Fruit fly (Drosophila melanogaster) S2 (cell line): ENCODE data around the gene Wdr24.

Experiments
- CG8478 ChIP-seq: fragments of >200 bp; optimal IDR thresholded peaks from 2 replicates; lab custom pipeline; 2018
- CTCF ChIP-seq, 2 experiments: fragments of >200 bp; optimal IDR thresholded peaks; 2 replicates each; lab custom pipeline; 2018

Gene Wdr24

DNA sequence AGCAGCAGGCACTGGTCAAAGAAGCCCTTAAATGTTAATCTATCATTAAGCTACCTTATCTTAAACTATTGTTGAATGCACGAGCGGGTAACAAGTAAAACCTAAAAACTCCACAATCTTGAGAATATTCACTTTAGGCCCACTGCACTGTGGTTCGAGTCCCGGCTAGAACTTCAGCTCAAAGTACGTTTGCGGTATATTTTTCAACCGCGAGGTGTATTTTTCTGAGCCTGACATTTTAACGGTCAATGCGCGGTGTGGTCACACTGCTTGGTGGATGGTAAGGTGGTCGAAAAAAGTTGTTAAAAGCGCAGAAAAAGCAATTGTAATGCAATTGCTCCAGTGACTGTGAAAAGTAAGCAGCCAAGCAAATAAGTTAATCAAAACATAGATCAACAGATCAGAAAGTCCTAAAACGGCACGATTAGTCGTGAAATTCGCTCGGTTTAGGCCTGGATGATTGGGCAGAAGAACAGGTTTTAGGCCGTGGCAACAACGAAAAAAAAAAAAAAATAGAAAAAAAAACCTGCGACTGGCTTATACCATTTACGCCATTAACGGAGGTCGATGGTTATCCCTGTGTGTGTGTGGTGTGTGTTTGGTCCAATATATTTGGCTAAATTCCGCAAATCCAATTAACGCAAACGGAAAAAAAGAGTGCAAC, 19.2 kb downstream of the Wdr24 start, which contains the start of gene Kul:
TSS of gene Kul (plus strand) at position 254 of the 664 bp plus-strand sequence.
- TF ChIP-seq CG8478 (lab: Kevin White, UChicago) (no peak), CTCF (optimal IDR thresholded peaks at IDR 0.05; lab: Kevin White, UChicago) (peak; percentile 52)

DNA sequence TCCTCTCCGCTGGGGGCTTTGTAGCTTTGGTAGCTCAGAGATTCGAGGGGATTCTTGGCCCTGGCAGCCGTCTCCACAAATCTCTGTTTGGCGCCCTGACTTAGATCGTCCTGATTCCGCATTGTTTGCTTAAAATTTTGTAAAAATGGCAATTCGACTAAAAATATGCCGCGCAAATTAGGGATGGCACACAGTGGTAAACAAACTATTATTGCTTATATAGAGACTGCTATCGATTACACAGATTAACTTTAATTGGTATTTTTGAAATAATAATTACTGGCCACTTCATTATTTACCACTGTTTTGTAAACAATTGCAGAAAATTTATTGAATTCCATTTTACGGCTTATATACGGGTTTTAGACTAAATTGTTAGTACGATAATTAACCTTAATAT, 20.1 kb downstream of the Wdr24 start, which contains the start of the genes Naa40 and CG18731:
TSS of gene Naa40 (minus strand) at position 206 of the 400 bp plus-strand sequence.
TSS of gene CG18731 (plus strand) at position 283 of the 400 bp plus-strand sequence.
- TF ChIP-seq CTCF (optimal IDR thresholded peaks at IDR 0.05; lab: Kevin White, UChicago), result no peak
- TF ChIP-seq CG8478 (lab: Kevin White, UChicago), result no peak

DNA sequence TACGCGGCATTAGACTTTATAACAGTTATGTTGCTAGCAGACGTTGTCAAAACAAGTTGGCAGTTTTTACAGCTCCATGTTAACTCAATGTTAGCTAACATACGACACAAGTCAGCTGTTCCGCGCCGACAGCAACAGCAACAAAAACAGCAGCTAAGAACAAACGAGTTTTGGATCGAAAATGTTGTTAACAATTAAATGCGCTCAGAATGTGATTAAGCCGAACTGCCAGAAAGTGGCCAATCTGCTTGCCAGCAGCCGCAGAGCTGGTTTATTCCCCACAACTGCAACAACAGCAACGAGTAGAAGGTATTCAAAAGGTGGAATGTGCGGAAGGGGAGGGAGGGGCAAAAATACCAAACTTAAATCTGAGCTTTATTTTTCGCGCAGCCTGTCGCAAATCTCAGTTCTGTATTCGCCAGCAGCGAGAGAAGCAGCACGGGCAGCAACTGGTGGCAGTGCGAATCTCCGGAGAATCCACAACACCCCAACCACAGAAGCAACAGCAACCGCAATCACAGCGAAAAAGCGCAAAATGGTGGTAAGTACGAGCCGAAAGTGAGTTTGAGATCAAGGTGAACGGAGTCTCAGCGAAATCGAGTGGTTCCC, 21.7 kb downstream of the Wdr24 start, which contains the start of gene Pcd:
TSS of gene Pcd (plus strand) at position 116 of the 609 bp plus-strand sequence.
- no peak for TF ChIP-seq CG8478 (lab: Kevin White, UChicago)
- no peak for TF ChIP-seq CTCF (optimal IDR thresholded peaks at IDR 0.05; lab: Kevin White, UChicago)

DNA sequence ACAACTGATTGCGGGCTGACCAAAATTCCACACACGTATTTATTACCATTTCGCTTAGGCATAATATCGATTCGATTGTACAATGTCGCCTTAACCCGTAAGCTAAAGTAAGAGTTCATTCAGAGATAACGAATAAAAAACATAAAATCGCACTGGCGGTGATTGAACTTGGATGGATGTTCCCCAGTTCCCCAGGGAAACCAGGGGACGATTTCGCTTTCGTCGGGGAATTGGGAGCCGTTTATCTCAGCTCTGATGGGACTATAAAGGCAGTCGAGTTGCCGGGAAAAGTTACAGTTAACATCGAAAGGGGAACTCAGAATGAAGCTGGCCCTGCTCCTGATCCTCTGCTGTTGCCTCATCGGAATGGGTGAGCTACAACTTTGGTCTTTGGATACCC, 22.7 kb downstream of the Wdr24 start, which contains the start of gene CG34296:
TSS of gene CG34296 (plus strand) at position 301 of the 400 bp plus-strand sequence.
- TF ChIP-seq CG8478 (lab: Kevin White, UChicago), result no peak
- TF ChIP-seq CTCF (optimal IDR thresholded peaks at IDR 0.05; lab: Kevin White, UChicago), result no peak

DNA sequence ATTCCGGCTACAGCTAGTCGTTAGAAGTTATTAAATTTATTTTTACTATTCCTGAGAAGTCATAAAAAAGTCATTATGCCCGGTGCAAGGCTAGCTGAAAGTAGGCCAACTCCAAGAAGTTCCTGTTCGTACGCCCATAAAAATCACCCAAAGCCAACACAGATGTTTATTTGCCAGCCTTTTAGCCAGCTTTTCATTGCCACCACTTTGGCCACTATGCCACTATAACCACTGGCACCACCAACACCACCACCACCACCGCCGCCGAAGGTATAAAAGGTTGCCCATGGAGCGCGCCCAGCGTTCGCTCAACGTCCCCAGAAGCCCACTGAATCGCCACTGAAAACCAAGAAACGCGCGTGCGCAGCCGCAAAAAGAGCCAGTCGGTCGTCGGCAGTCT, 26.5 kb downstream of the Wdr24 start, which contains the start of gene CG15506:
TSS of gene CG15506 (plus strand) at position 301 of the 400 bp plus-strand sequence.
- TF ChIP-seq CG8478 (lab: Kevin White, UChicago), result no peak

DNA sequence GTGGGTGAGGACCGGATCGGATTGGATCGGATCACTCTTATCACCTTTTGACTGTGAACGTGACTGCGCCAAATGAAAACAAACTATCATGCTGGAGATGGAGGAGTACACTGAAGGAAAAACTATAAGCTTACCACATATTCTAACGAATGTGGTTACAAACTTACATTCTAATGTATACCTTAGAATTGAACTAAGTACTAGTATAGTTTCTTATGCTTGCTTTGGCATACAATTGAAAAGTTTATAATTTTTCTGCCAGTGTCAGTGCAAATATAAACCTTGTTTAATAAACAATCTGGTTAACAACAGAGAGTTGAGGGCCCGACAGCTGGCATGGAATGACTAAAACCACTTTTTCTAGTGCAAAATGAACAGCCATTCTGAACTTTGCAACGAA, 27.4 kb downstream of the Wdr24 start:
- TF ChIP-seq CG8478 (lab: Kevin White, UChicago) (no peak), CTCF (optimal IDR thresholded peaks at IDR 0.05; lab: Kevin White, UChicago) (no peak)

DNA sequence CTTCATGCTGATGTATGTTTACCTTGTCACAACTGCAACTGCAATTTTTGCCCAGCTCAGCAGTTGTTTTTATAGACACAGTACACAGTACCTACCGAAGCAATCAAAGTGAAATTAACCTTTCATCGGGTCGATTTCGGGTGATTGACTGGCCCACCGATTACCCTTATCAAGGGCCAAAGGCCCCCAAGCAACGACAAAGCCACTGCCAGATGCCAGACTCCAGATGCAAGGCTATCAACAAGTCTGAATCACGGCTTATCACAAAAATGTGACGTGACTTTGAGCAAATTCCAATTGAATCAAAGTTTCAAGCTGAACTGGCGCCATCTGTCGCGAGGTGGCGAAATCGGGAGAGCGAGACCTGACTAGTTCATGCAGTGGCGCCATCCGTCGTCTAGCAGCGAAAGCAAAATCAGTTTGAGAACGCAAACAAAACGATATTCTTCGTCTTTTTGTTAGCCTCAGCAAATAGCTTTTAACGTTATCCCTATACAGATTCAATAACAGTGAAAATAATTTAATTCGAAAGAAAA, 28.0 kb downstream of the Wdr24 start, which contains the start of gene Obp99b:
TSS of gene Obp99b (minus strand) at position 115 of the 536 bp plus-strand sequence.
- TF ChIP-seq CG8478 (lab: Kevin White, UChicago), result no peak
- peak; percentile 96 to 98 for TF ChIP-seq CTCF (optimal IDR thresholded peaks at IDR 0.05; lab: Kevin White, UChicago)

DNA sequence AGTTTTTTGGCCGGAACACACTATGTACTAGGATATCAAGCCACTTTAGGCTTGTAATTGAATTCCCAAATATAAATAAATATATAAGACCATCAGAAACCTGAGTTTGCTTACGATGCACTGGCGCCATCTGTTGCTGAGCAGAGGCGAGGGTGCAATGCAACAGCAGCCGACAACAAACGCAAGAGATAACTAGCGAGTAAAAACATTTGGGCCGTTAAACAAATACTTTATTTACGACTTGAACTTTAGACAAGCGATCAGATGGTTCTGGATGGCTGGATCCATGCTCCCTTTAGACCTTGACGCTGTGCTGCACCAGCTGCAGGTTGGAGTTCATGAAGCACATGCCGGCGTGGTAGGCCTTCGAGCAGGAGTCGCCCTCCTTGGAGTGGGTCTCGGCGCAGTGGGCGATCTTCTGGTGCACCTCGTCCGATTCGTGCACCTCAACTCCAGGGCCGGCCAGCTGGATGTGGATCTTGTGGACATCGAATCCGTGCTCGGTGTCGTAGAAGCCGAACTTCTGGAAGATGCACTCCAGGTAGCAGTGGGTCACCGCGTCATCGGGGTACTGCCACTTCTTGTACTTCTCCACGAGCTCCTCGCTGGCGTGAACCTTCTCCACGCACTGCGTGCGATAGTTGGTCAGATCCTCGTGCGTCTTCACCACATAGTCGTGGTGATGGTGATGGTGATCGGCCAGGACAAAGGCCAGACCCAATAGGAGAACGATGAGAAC, 28.7 kb downstream of the Wdr24 start:
- TF ChIP-seq CG8478 (lab: Kevin White, UChicago), result no peak
- TF ChIP-seq CTCF (optimal IDR thresholded peaks at IDR 0.05; lab: Kevin White, UChicago), result peak; percentile 84 to 88

DNA sequence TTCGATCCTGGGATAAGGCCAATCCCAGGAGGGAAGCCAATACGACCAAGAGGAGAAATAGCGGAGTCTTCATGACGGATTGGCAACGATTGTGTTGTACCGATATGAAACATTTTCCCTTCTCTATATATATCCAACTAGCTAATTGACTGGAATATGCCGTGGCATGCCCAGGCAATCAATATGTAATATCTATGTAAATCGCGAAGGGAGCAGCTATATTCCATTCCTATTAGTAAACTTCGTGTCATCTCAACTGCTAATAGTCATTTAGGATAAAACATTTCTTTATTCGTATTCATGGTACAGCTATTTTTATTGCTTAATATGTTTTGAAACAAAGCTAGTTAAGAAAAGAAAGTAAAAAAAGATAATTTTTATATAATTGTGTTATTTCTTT, 29.6 kb downstream of the Wdr24 start, which contains the start of gene Dup99B:
TSS of gene Dup99B (minus strand) at position 101 of the 400 bp plus-strand sequence.
- TF ChIP-seq CTCF (optimal IDR thresholded peaks at IDR 0.05; lab: Kevin White, UChicago) (no peak), CG8478 (lab: Kevin White, UChicago) (no peak)

DNA sequence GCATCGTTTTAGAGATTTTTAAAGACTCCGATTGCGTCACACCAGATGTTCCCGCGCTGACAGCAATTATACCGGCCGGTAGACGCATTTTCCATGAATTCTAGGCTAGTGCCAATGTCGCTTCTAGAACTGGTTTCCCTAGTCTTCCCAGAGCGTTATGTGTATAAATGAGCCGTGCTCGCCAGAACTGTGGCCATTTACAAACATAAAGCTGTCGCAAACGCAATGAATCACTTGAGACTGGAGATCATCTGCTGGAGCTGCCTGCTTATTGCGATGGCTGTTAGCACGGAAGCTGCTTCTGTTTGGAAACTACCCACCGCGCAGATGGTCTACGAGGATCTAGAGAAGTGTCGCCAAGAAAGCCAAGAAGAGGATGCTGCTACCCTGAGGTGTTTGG, 30.6 kb downstream of the Wdr24 start, which contains the start of gene Obp99d:
TSS of gene Obp99d (plus strand) at position 192 of the 400 bp plus-strand sequence.
- no peak for TF ChIP-seq CG8478 (lab: Kevin White, UChicago)
- TF ChIP-seq CTCF (optimal IDR thresholded peaks at IDR 0.05; lab: Kevin White, UChicago), result peak in 1 of 2 experiments; percentile 22

DNA sequence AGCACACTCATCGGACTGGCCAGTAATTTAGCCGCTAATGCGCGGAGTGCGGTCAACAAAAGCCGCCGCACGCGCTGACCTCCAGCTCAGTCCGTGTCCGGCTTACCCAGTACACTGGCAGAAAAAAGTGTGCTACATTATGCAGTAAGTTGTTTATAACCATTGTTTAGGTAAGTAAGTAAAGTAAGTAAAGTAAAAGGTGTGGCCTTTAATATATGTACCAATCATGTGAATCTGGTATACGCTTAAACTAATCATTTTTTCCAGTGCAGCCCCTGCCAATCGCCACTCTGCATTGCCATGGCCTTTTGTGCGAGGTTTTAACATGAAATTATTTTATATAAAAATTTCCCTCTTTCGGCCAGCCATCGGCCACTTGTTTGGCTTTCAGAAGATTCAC, 33.5 kb downstream of the Wdr24 start:
- TF ChIP-seq CG8478 (lab: Kevin White, UChicago), result no peak

DNA sequence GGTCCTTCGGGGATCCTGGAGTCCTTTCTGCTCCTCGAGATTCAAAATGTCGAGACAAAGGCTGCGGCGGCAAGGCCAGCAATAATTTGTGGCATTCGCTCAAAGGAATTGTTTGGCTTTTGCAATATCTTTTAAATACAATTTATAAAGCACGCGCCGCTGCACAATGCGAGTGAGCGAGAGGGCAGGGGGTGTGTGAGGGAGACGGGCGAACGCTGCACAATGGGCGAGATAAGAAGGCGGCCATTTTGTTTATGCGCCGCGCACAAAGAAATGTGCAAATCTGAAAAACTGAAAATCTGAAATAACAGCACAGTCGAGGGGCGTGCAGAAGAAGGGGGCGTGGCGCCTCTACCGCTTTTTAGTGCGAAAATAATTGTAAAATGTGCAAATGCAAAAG, 36.6 kb downstream of the Wdr24 start:
- TF ChIP-seq CTCF (optimal IDR thresholded peaks at IDR 0.05; lab: Kevin White, UChicago) (no peak), CG8478 (lab: Kevin White, UChicago) (no peak)

DNA sequence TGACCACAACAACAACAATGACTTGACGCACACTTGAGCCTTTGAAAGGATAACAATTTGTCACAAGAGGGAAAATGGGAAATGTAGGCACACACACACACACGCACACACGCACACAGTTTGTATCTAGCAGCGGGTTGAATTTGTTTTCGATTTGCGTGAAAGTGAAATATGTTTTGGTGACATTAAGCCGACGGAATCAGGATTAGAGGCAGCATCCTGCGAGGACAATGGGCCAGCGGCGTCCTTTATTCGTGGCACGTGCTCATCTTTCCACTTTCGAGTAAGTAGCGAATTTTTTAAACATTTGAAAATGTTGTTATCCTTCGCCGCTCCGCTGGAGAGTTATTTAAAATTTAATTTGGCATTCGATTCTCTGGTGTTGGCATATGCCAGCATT, 37.6 kb downstream of the Wdr24 start:
- TF ChIP-seq CG8478 (lab: Kevin White, UChicago) (no peak), CTCF (optimal IDR thresholded peaks at IDR 0.05; lab: Kevin White, UChicago) (no peak)

DNA sequence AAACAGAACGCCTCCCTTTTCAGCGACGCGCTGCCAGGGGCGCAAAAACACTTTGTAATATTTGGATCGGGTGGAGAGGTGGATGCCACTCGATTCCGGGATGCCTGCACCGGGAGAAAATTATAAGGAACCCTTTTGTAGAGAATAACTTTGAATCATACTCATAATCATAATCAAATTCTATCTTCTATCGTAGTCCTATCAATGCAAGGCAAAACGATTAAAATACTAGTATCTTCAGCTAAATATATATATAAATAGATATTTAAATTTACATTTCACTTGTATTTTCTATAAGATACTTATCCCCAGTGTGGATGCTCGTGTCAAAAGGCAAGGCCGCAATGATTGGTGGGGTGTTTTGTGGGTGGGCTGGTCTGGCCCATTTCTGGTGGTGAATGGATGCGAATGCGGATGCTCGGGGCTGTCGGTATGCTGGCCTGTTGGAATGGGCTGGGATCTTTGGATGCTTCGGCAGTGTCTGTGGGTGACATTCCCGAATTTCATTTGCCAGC, 39.0 kb downstream of the Wdr24 start:
- TF ChIP-seq CG8478 (lab: Kevin White, UChicago) (no peak), CTCF (optimal IDR thresholded peaks at IDR 0.05; lab: Kevin White, UChicago) (no peak)
